Worm (Caenorhabditis elegans): ENCODE data around the gene Y75D11A.3.

ce11 chrX:1791095-1791494, 45.1 kb upstream of the Y75D11A.3 start:
- TF ChIP-seq fkh-2 (tag; optimal IDR thresholded peaks at IDR 0.05) (no peak), ceh-9 (tag; optimal IDR thresholded peaks at IDR 0.05) (no peak), lin-15B (tag; optimal IDR thresholded peaks at IDR 0.05) (no peak), ama-1 (optimal IDR thresholded peaks at IDR 0.05) (no peak), tbx-2 (tag; optimal IDR thresholded peaks at IDR 0.05) (no peak)

Measured in whole organism, L3 larva.